Fruit fly (Drosophila melanogaster) whole organism, wandering third instar larva: ENCODE results near the gene ver.

Experiments
- Abd-B ChIP-seq: fragments of >200 bp; optimal IDR thresholded peaks from 2 replicates; lab custom pipeline; 2017; ENCODE audit warnings: missing biosample characterization, missing genetic modification characterization
- CG32264 ChIP-seq: fragments of 200-800 bp; sonication (Bioruptor generic); optimal IDR thresholded peaks from 2 replicates; lab custom pipeline; 2016; ENCODE audit warnings: missing biosample characterization, missing genetic modification characterization
- CG9705 ChIP-seq: fragments of 200-800 bp; sonication (Bioruptor generic); optimal IDR thresholded peaks from 2 replicates; lab custom pipeline; 2018; ENCODE audit warnings: missing biosample characterization, mild to moderate bottlenecking, missing genetic modification characterization
- CrebA ChIP-seq: fragments of 200-800 bp; sonication (Bioruptor generic); optimal IDR thresholded peaks from 2 replicates; lab custom pipeline; 2016; ENCODE audit warnings: missing biosample characterization, mild to moderate bottlenecking, missing genetic modification characterization, borderline replicate concordance
- Dfd ChIP-seq: fragments of >200 bp; optimal IDR thresholded peaks from 2 replicates; lab custom pipeline; 2017; ENCODE audit warnings: missing biosample characterization, missing genetic modification characterization
- Dif ChIP-seq: fragments of 200-275, 200-300 bp; sonication (Bioruptor generic); optimal IDR thresholded peaks from 2 replicates; lab custom pipeline; 2018; ENCODE audit warnings: missing biosample characterization, missing genetic modification characterization; ENCODE audit not compliant: partially characterized antibody
- GATAd ChIP-seq: sonication (Bioruptor generic); optimal IDR thresholded peaks from 2 replicates; lab custom pipeline; 2016; ENCODE audit warnings: missing biosample characterization, missing genetic modification characterization
- HLH106 ChIP-seq: fragments of 200-800 bp; optimal IDR thresholded peaks from 3 replicates; lab custom pipeline; 2019; ENCODE audit warnings: missing biosample characterization, mild to moderate bottlenecking, missing genetic modification characterization, moderate library complexity
- Hnf4 ChIP-seq: fragments of 200-800 bp; sonication (Bioruptor generic); optimal IDR thresholded peaks from 2 replicates; lab custom pipeline; 2016; ENCODE audit warnings: missing biosample characterization, mild to moderate bottlenecking, missing genetic modification characterization
- Hr78 ChIP-seq: fragments of >200 bp; optimal IDR thresholded peaks from 2 replicates; lab custom pipeline; 2017; ENCODE audit warnings: missing biosample characterization, missing genetic modification characterization
- Hr83 ChIP-seq: fragments of 200-300 bp; sonication (Bioruptor generic); optimal IDR thresholded peaks from 2 replicates; lab custom pipeline; 2016; ENCODE audit warnings: missing biosample characterization, mild to moderate bottlenecking, missing genetic modification characterization, moderate library complexity; ENCODE audit not compliant: poor library complexity, severe bottlenecking
- Jra ChIP-seq: sonication (Bioruptor generic); optimal IDR thresholded peaks from 2 replicates; lab custom pipeline; 2016; ENCODE audit warnings: missing biosample characterization, missing genetic modification characterization
- Mio ChIP-seq: sonication (Bioruptor generic); optimal IDR thresholded peaks from 2 replicates; lab custom pipeline; 2016; ENCODE audit warnings: missing biosample characterization, missing genetic modification characterization
- Myc ChIP-seq: fragments of >200 bp; optimal IDR thresholded peaks from 2 replicates; lab custom pipeline; 2017
- N ChIP-seq: fragments of >200 bp; optimal IDR thresholded peaks from 2 replicates; lab custom pipeline; 2018; ENCODE audit warnings: missing biosample characterization, missing external identifiers, missing genetic modification characterization
- OdsH ChIP-seq: fragments of 200-800 bp; sonication (Bioruptor generic); optimal IDR thresholded peaks from 2 replicates; lab custom pipeline; 2016; ENCODE audit warnings: missing biosample characterization, mild to moderate bottlenecking, missing genetic modification characterization
- Rel ChIP-seq, 2 experiments: fragments of 200-800 bp; sonication (Bioruptor generic) in 1 of 2; optimal IDR thresholded peaks; 2 replicates in 1 of 2; 3 replicates in 1 of 2; lab custom pipeline; 2016 to 2019; ENCODE audit warnings: mild to moderate bottlenecking in 2 of 2, missing biosample characterization in 2 of 2, missing genetic modification characterization in 2 of 2, moderate library complexity in 1 of 2
- Sp1 ChIP-seq: fragments of 200-800 bp; sonication (Bioruptor generic); optimal IDR thresholded peaks from 3 replicates; lab custom pipeline; 2019; ENCODE audit warnings: missing biosample characterization, mild to moderate bottlenecking, missing genetic modification characterization, moderate library complexity
- Vsx2 ChIP-seq: fragments of 200-300, 225-300 bp; sonication (Bioruptor generic); optimal IDR thresholded peaks from 2 replicates; lab custom pipeline; 2018; ENCODE audit warnings: missing biosample characterization, missing genetic modification characterization; ENCODE audit not compliant: partially characterized antibody
- br ChIP-seq: fragments of 200-800 bp; sonication (Bioruptor generic); optimal IDR thresholded peaks from 2 replicates; lab custom pipeline; 2016; ENCODE audit warnings: missing biosample characterization, missing genetic modification characterization
- brk ChIP-seq: fragments of 200-800 bp; sonication (Bioruptor generic); optimal IDR thresholded peaks from 2 replicates; lab custom pipeline; 2016; ENCODE audit warnings: missing biosample characterization, mild to moderate bottlenecking, missing genetic modification characterization
- dl ChIP-seq, 2 experiments: fragments of 175-275, 200-275 bp in 1 of 2; fragments of 200-275 bp in 1 of 2; sonication (Bioruptor generic); optimal IDR thresholded peaks; lab custom pipeline; 2018; ENCODE audit warnings: mild to moderate bottlenecking in 2 of 2, missing biosample characterization in 2 of 2, missing genetic modification characterization in 2 of 2, moderate library complexity in 2 of 2; ENCODE audit not compliant: partially characterized antibody in 2 of 2, insufficient read depth in 1 of 2
- dmrt93B ChIP-seq: fragments of 200-800 bp; sonication (Bioruptor generic); optimal IDR thresholded peaks from 2 replicates; lab custom pipeline; 2018; ENCODE audit warnings: missing biosample characterization, mild to moderate bottlenecking, missing genetic modification characterization
- dsf ChIP-seq: sonication (Bioruptor generic); optimal IDR thresholded peaks from 2 replicates; lab custom pipeline; 2016; ENCODE audit warnings: missing biosample characterization, missing genetic modification characterization, borderline replicate concordance
- ey ChIP-seq: fragments of 200-800 bp; sonication (Bioruptor generic); optimal IDR thresholded peaks from 2 replicates; lab custom pipeline; 2016; ENCODE audit warnings: missing biosample characterization, missing genetic modification characterization
- foxo ChIP-seq, 2 experiments: fragments of 200-800 bp; sonication (Bioruptor generic); optimal IDR thresholded peaks; 2 replicates in 1 of 2; 3 replicates in 1 of 2; lab custom pipeline; 2016 to 2017; ENCODE audit warnings: missing biosample characterization in 2 of 2, missing genetic modification characterization in 2 of 2
- fru ChIP-seq: fragments of 200-800 bp; sonication (Bioruptor generic); optimal IDR thresholded peaks from 3 replicates; lab custom pipeline; 2016; ENCODE audit warnings: missing biosample characterization, mild to moderate bottlenecking, missing genetic modification characterization
- h ChIP-seq: fragments of 200-800 bp; sonication (Bioruptor generic); optimal IDR thresholded peaks from 3 replicates; lab custom pipeline; 2016; ENCODE audit warnings: missing biosample characterization, mild to moderate bottlenecking, missing genetic modification characterization
- jim ChIP-seq: fragments of 175-275, 200-325 bp; sonication (Bioruptor generic); optimal IDR thresholded peaks from 2 replicates; lab custom pipeline; 2016; ENCODE audit warnings: missing biosample characterization, mild to moderate bottlenecking, missing genetic modification characterization
- lola ChIP-seq: fragments of >200 bp; optimal IDR thresholded peaks from 2 replicates; lab custom pipeline; 2017; ENCODE audit warnings: missing biosample characterization, missing genetic modification characterization
- pan ChIP-seq: fragments of >200 bp; optimal IDR thresholded peaks from 2 replicates; lab custom pipeline; 2017
- psq ChIP-seq: fragments of 200-800 bp; sonication (Bioruptor generic); optimal IDR thresholded peaks from 3 replicates; lab custom pipeline; 2017; ENCODE audit warnings: missing biosample characterization, mild to moderate bottlenecking, missing genetic modification characterization, moderate library complexity
- rgr ChIP-seq: fragments of 200-800 bp; sonication (Bioruptor generic); optimal IDR thresholded peaks from 3 replicates; lab custom pipeline; 2016; ENCODE audit warnings: missing biosample characterization, mild to moderate bottlenecking, missing genetic modification characterization
- sage ChIP-seq: fragments of 200-800 bp; sonication (Bioruptor generic); optimal IDR thresholded peaks from 2 replicates; lab custom pipeline; 2016; ENCODE audit warnings: missing biosample characterization, mild to moderate bottlenecking, missing genetic modification characterization
- sv ChIP-seq: fragments of 200-800 bp; sonication (Bioruptor generic); optimal IDR thresholded peaks from 3 replicates; lab custom pipeline; 2016; ENCODE audit warnings: missing biosample characterization, missing genetic modification characterization
- tai ChIP-seq: sonication (Bioruptor generic); optimal IDR thresholded peaks from 2 replicates; lab custom pipeline; 2016; ENCODE audit warnings: missing biosample characterization, missing genetic modification characterization
- usp ChIP-seq: fragments of >200 bp; optimal IDR thresholded peaks from 2 replicates; lab custom pipeline; 2017; ENCODE audit warnings: missing biosample characterization, missing genetic modification characterization
- woc ChIP-seq: sonication (Bioruptor generic); optimal IDR thresholded peaks from 2 replicates; lab custom pipeline; 2016; ENCODE audit warnings: missing biosample characterization, mild to moderate bottlenecking, missing genetic modification characterization

Gene ver

dm6 chr3L:12494273-12494672 is 29.5 kb upstream of the ver start:
- TF ChIP-seq sv (GFP tag; lab: Kevin White, UChicago) (no peak), h (GFP tag; lab: Kevin White, UChicago) (no peak), sage (GFP tag; lab: Kevin White, UChicago) (no peak), fru (GFP tag; lab: Kevin White, UChicago) (no peak), Vsx2 (GFP tag; lab: Kevin White, UChicago) (no peak), Abd-B (GFP tag; lab: Kevin White, UChicago) (no peak), N (GFP tag; lab: Kevin White, UChicago) (no peak), tai (GFP tag; lab: Kevin White, UChicago) (no peak), dsf (GFP tag; lab: Kevin White, UChicago) (no peak), usp (no peak), Myc (lab: Kevin White, UChicago) (no peak), Sp1 (GFP tag; lab: Kevin White, UChicago) (no peak), jim (GFP tag; lab: Kevin White, UChicago) (no peak), Jra (GFP tag; lab: Kevin White, UChicago) (no peak), Hnf4 (GFP tag; lab: Kevin White, UChicago) (no peak), CG32264 (GFP tag; lab: Kevin White, UChicago) (no peak), GATAd (GFP tag; lab: Kevin White, UChicago) (no peak)

- TF ChIP-seq Vsx2 (GFP tag; lab: Kevin White, UChicago) (no peak), CG32264 (GFP tag; lab: Kevin White, UChicago) (peak; percentile 57), brk (GFP tag; lab: Kevin White, UChicago) (no peak), br (GFP tag; lab: Kevin White, UChicago) (peak; percentile 82), dsf (GFP tag; lab: Kevin White, UChicago) (peak; percentile 18), N (GFP tag; lab: Kevin White, UChicago) (no peak), fru (GFP tag; lab: Kevin White, UChicago) (peak; percentile 88), Myc (lab: Kevin White, UChicago) (no peak), OdsH (GFP tag; lab: Kevin White, UChicago) (peak; percentile 86), Rel (GFP tag; optimal IDR thresholded peaks at IDR 0.05; lab: Kevin White, UChicago) (no peak), Rel (tag; optimal IDR thresholded peaks at IDR 0.05; lab: Kevin White, UChicago) (peak; percentile 49), pan (lab: Kevin White, UChicago) (no peak), Dif (GFP tag; lab: Kevin White, UChicago) (no peak), rgr (GFP tag; lab: Kevin White, UChicago) (peak; percentile 81), Abd-B (GFP tag; lab: Kevin White, UChicago) (no peak), Mio (GFP tag; lab: Kevin White, UChicago) (peak; percentile 12), dmrt93B (GFP tag; lab: Kevin White, UChicago) (peak; percentile 86), tai (GFP tag; lab: Kevin White, UChicago) (no peak), woc (GFP tag; lab: Kevin White, UChicago) (peak; percentile 83), Jra (GFP tag; lab: Kevin White, UChicago) (peak; percentile 3), foxo (GFP tag; optimal IDR thresholded peaks at IDR 0.05; lab: Kevin White, UChicago) (peak in 1 of 2 experiments; percentile 87), Dfd (GFP tag; lab: Kevin White, UChicago) (no peak), Hr83 (GFP tag; lab: Kevin White, UChicago) (no peak), sage (GFP tag; lab: Kevin White, UChicago) (peak; percentile 70), jim (GFP tag; lab: Kevin White, UChicago) (no peak), CG9705 (GFP tag; lab: Kevin White, UChicago) (peak; percentile 81), usp (no peak), Sp1 (GFP tag; lab: Kevin White, UChicago) (peak; percentile 91), HLH106 (tag; lab: Kevin White, UChicago) (peak; percentile 90), Hr78 (GFP tag; lab: Kevin White, UChicago) (no peak), psq (GFP tag; lab: Kevin White, UChicago) (peak; percentile 81), Hnf4 (GFP tag; lab: Kevin White, UChicago) (peak; percentile 69), CrebA (GFP tag; lab: Kevin White, UChicago) (no peak), ey (GFP tag; lab: Kevin White, UChicago) (peak; percentile 87), GATAd (GFP tag; lab: Kevin White, UChicago) (no peak), h (GFP tag; lab: Kevin White, UChicago) (peak; percentile 88), dl (GFP tag; optimal IDR thresholded peaks at IDR 0.05; lab: Kevin White, UChicago; ENCODE audit: insufficient read depth in 1 of 2, partially characterized antibody in 2 of 2) (no peak), lola (GFP tag; lab: Kevin White, UChicago) (no peak), sv (GFP tag; lab: Kevin White, UChicago) (no peak)
- TF ChIP-seq, all 38 proteins: peak for 20
These were observed 28.5 kb upstream of the ver start for dm6 chr3L:12495312-12495725.
